Worm (Caenorhabditis elegans) whole organism, late embryonic: ENCODE data around the gene C09G9.1.

Experiments used
- ama-1 ChIP-seq: fragments of 150-350 bp; optimal IDR thresholded peaks from 2 replicates; lab custom pipeline; 2014
- ceh-24 ChIP-seq: sonication (generic microtip); optimal IDR thresholded peaks from 2 replicates; lab custom pipeline; 2016; ENCODE audit warnings: mild to moderate bottlenecking, missing genetic modification characterization, missing compliant biosample characterization
- dmd-4 ChIP-seq: sonication (generic microtip); optimal IDR thresholded peaks from 2 replicates; lab custom pipeline; 2016; ENCODE audit warnings: borderline replicate concordance, missing genetic modification characterization, missing compliant biosample characterization
- dve-1 ChIP-seq: sonication (generic microtip); optimal IDR thresholded peaks from 2 replicates; lab custom pipeline; 2017; ENCODE audit warnings: antibody characterized with exemption, mild to moderate bottlenecking, missing genetic modification characterization, missing compliant biosample characterization
- nhr-232 ChIP-seq: sonication (generic microtip); optimal IDR thresholded peaks from 2 replicates; lab custom pipeline; 2016; ENCODE audit warnings: missing genetic modification characterization, missing compliant biosample characterization
- pax-1 ChIP-seq: fragments of 150-350 bp; optimal IDR thresholded peaks from 2 replicates; lab custom pipeline; 2014; ENCODE audit warnings: missing biosample characterization, missing genetic modification characterization
- pqm-1 ChIP-seq: sonication (generic microtip); optimal IDR thresholded peaks from 2 replicates; lab custom pipeline; 2016; ENCODE audit warnings: missing genetic modification characterization, missing compliant biosample characterization

DNA sequence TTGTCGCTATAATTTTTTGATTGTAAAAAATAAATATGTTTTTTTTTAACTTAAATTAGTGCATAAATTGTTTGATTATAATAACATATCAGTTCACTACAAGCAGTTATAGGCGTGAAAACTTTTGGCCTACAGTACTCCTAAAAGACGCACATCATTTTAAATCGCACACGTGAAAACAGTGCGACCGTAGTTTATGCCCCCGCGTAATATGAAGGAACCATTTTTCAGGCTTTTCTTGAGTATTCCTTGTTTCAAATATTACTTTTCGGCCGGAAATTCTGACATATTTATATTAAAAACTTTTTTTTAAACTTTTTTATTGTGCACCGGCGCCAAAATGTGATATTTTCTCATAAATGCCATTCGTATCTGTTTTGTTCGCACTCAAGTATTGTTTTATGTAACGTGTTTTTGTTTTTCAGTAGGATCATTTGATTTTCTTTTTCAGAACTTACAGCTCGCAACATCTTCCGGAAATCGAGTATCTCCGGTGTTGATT, 23.3 kb upstream of the C09G9.1 start, which contains the start of gene oma-1:
- TF ChIP-seq pqm-1 (tag; lab: Kevin White, UChicago): no peak
- no peak for TF ChIP-seq ama-1 (lab: Kevin White, UChicago)
- no peak for TF ChIP-seq ceh-24 (tag; lab: Kevin White, UChicago)
- TF ChIP-seq dmd-4 (tag; lab: Kevin White, UChicago): no peak
- no peak for TF ChIP-seq nhr-232 (tag; lab: Kevin White, UChicago)
- no peak for TF ChIP-seq pax-1 (tag; lab: Kevin White, UChicago)
- TF ChIP-seq dve-1 (tag; lab: Kevin White, UChicago): no peak
